Worm (Caenorhabditis elegans): ENCODE results near the gene fipr-12.

DNA sequence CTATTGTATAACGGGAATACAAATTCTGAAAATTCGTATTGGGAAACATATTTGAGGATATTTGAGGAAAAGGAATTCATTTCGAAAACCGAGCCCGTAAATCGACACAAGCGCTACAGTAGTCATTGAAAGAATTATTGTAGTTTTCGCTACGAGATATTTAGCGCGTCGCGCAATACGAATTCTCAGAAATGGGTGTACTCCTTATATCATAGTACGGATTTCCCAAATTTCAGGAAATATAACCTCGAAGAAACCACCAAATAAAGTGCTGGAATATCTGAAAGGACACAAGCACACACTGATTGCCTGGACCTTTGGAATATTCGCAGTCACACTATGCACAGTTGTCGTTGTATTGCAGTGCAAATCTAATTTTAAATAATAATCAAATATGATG is 15.8 kb upstream of the fipr-12 start:
- TF ChIP-seq ceh-90 (tag; optimal IDR thresholded peaks at IDR 0.05) (no peak), dpl-1 (GFP tag; optimal IDR thresholded peaks at IDR 0.05) (no peak), skn-1 (tag; optimal IDR thresholded peaks at IDR 0.05) (no peak), lsy-2 (tag; optimal IDR thresholded peaks at IDR 0.05) (no peak), nhr-76 (tag; optimal IDR thresholded peaks at IDR 0.05) (no peak), snpc-4 (tag; optimal IDR thresholded peaks at IDR 0.05) (no peak), lin-35 (GFP tag; optimal IDR thresholded peaks at IDR 0.05) (no peak), rnt-1 (tag; optimal IDR thresholded peaks at IDR 0.05) (no peak), fkh-10 (GFP tag; optimal IDR thresholded peaks at IDR 0.05) (no peak), ceh-8 (GFP tag; optimal IDR thresholded peaks at IDR 0.05) (no peak), aly-2 (tag; optimal IDR thresholded peaks at IDR 0.05) (no peak), nhr-237 (tag; optimal IDR thresholded peaks at IDR 0.05) (no peak), elt-2 (tag; optimal IDR thresholded peaks at IDR 0.05) (no peak), nhr-90 (tag; optimal IDR thresholded peaks at IDR 0.05; ENCODE audit: poor library complexity) (no peak)

All from whole organism, L1 larva.